Fruit fly (Drosophila melanogaster): Measurements from ENCODE around the gene Had1.
A peak's percentile ranks its signal among the peaks of the same experiment; 100 is the strongest.

The Had1 gene

DNA sequence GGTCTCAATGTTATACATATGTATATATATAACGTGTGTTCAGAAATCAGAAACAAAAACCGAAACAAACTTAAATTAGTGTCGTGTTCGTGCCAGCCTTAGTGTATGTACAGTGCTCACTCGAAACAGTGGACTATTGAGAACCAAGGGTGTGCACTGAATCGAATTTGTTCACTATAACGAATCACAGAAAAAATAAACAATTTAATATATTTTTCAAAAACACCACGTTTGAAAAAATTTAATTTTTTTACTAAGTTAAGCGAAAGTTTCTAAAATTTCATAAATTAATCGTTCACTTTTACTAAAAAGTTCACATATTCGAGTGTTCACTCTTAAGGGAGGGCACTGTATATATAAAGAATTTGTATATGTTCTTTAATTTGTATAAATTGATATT is 23.3 kb downstream of the Had1 start (continued):
- TF ChIP-seq bsh (GFP tag; optimal IDR thresholded peaks at IDR 0.05) = peak in 1 of 2 experiments; percentile 38
- TF ChIP-seq pzg (GFP tag; optimal IDR thresholded peaks at IDR 0.05) = no peak
- peak; percentile 2 for TF ChIP-seq ind (GFP tag; optimal IDR thresholded peaks at IDR 0.05)
- no peak for TF ChIP-seq pan (optimal IDR thresholded peaks at IDR 0.05)
- TF ChIP-seq pan (GFP tag; optimal IDR thresholded peaks at IDR 0.05 in 1 of 2, IDR thresholded peaks at IDR 0.05 in 1 of 2) = peak in 1 of 2 experiments; percentile 19
- 0 out of 2 replicates have a peak, but pooled peaks have one; percentile 9 for TF ChIP-seq esg (GFP tag; conservative IDR thresholded peaks at IDR 0.05)
- peak; percentile 25 for TF ChIP-seq phol (tag; optimal IDR thresholded peaks at IDR 0.05)
- TF ChIP-seq so (GFP tag; IDR thresholded peaks at IDR 0.05) = no peak
- TF ChIP-seq Xrp1 (GFP tag; IDR thresholded peaks at IDR 0.05) = peak; percentile 51; the same call in 1 of the 2 replicates
- peak; percentile 65 for TF ChIP-seq gem (tag; optimal IDR thresholded peaks at IDR 0.05)
- peak; percentile 14; the same call in 1 of the 2 replicates for TF ChIP-seq lmd (GFP tag; IDR thresholded peaks at IDR 0.05)
- no peak for TF ChIP-seq prd (optimal IDR thresholded peaks at IDR 0.05)
- peak; percentile 22; the same call in 1 of the 3 replicates for TF ChIP-seq prd (GFP tag; IDR thresholded peaks at IDR 0.05)
- TF ChIP-seq CG18262 (tag; optimal IDR thresholded peaks at IDR 0.05) = peak; percentile 36
- TF ChIP-seq Blimp-1 (GFP tag; optimal IDR thresholded peaks at IDR 0.05) = peak; percentile 18
- no peak for TF ChIP-seq onecut (GFP tag; IDR thresholded peaks at IDR 0.05)
- no peak for TF ChIP-seq gt (GFP tag; IDR thresholded peaks at IDR 0.05)
- peak; percentile 50 for TF ChIP-seq unpg (GFP tag; optimal IDR thresholded peaks at IDR 0.05)
- 0 out of 3 replicates have a peak, but pooled peaks have one; percentile 15 for TF ChIP-seq B-H1 (GFP tag; IDR thresholded peaks at IDR 0.05)
- TF ChIP-seq Hmr (GFP tag; optimal IDR thresholded peaks at IDR 0.05) = peak; percentile 40
- TF ChIP-seq CG2678 (tag; optimal IDR thresholded peaks at IDR 0.05) = peak; percentile 58
- no peak for TF ChIP-seq CG10654 (GFP tag; optimal IDR thresholded peaks at IDR 0.05)
- peak; percentile 91 for TF ChIP-seq grau (tag; optimal IDR thresholded peaks at IDR 0.05)
- peak; percentile 10 for TF ChIP-seq az2 (GFP tag; optimal IDR thresholded peaks at IDR 0.05)
- TF ChIP-seq Hr51 (GFP tag; optimal IDR thresholded peaks at IDR 0.05) = peak in 1 of 2 experiments; percentile 35
- peak; percentile 36 for TF ChIP-seq CG7839 (tag; optimal IDR thresholded peaks at IDR 0.05)
- peak; percentile 9 for TF ChIP-seq CG3281 (GFP tag; optimal IDR thresholded peaks at IDR 0.05)
- TF ChIP-seq CG18599 (GFP tag; optimal IDR thresholded peaks at IDR 0.05) = peak; percentile 12
- no peak for TF ChIP-seq rib (GFP tag; IDR thresholded peaks at IDR 0.05)
- 0 out of 2 replicates have a peak, but pooled peaks have one; percentile 28 for TF ChIP-seq ranshi (GFP tag; IDR thresholded peaks at IDR 0.05)
- TF ChIP-seq lola (GFP tag; optimal IDR thresholded peaks at IDR 0.05) = peak in 1 of 3 experiments; percentile 6
- peak; percentile 47 for TF ChIP-seq Fer1 (GFP tag; optimal IDR thresholded peaks at IDR 0.05)
- peak; percentile 24 for TF ChIP-seq lilli (GFP tag; optimal IDR thresholded peaks at IDR 0.05)
- peak; percentile 5 for TF ChIP-seq trem (tag; optimal IDR thresholded peaks at IDR 0.05)
- TF ChIP-seq Meics (GFP tag; optimal IDR thresholded peaks at IDR 0.05) = peak; percentile 24
- peak; percentile 20 for TF ChIP-seq CG17359 (tag; optimal IDR thresholded peaks at IDR 0.05)
- no peak for TF ChIP-seq nau (GFP tag; optimal IDR thresholded peaks at IDR 0.05)
- peak; percentile 76 for TF ChIP-seq Med (GFP tag)
- TF ChIP-seq Hsf (GFP tag; optimal IDR thresholded peaks at IDR 0.05) = peak; percentile 16
- peak; percentile 32 for TF ChIP-seq CG4424 (GFP tag; optimal IDR thresholded peaks at IDR 0.05)
- peak; percentile 12 for TF ChIP-seq Asciz (GFP tag; optimal IDR thresholded peaks at IDR 0.05)
- TF ChIP-seq CG10366 (GFP tag; IDR thresholded peaks at IDR 0.05) = peak; percentile 14; the same call in 1 of the 2 replicates
- peak; percentile 24; the same call in 1 of the 2 replicates for TF ChIP-seq CG9932 (GFP tag; IDR thresholded peaks at IDR 0.05)
- TF ChIP-seq sens (GFP tag) = peak; percentile 70
- peak; percentile 48 for TF ChIP-seq CG15269 (tag; optimal IDR thresholded peaks at IDR 0.05)
- TF ChIP-seq CG32532 (GFP tag; IDR thresholded peaks at IDR 0.05) = peak; percentile 19; the same call in 1 of the 2 replicates
- TF ChIP-seq CG12104 (GFP tag; optimal IDR thresholded peaks at IDR 0.05) = peak; percentile 6
- TF ChIP-seq CG17328 (GFP tag; IDR thresholded peaks at IDR 0.05) = 0 out of 2 replicates have a peak, but pooled peaks have one; percentile 15
- TF ChIP-seq CG2712 (tag; optimal IDR thresholded peaks at IDR 0.05) = peak; percentile 50
- no peak for TF ChIP-seq CG4617 (GFP tag; optimal IDR thresholded peaks at IDR 0.05; ENCODE audit: borderline replicate concordance)

Data from whole organism, embryonic.